Fruit fly (Drosophila melanogaster): ENCODE results near the gene Polr3C.
"Not testable (repeated sequence)": the region's sequence is repeated elsewhere in the genome, so short reads cannot be mapped to it uniquely, and the experiment has no call there.

dm6 chr3R:12508776-12509175, 48.6 kb downstream of the Polr3C start, which contains the start of gene Hsp70Bc:
- TF ChIP-seq CG7101 (tag; optimal IDR thresholded peaks at IDR 0.05); ovo (GFP tag; optimal IDR thresholded peaks at IDR 0.05); CG14711 (tag; optimal IDR thresholded peaks at IDR 0.05); cic (GFP tag; optimal IDR thresholded peaks at IDR 0.05); kay (GFP tag; ENCODE audit: borderline replicate concordance); CG5204 (GFP tag; optimal IDR thresholded peaks at IDR 0.05): not testable (repeated sequence)
